Worm (Caenorhabditis elegans) whole organism, L1 larva: ENCODE data around the gene F56H9.8.

Source experiments
- aly-2 ChIP-seq: fragments of 150-350 bp; optimal IDR thresholded peaks from 2 replicates; lab custom pipeline; 2014; ENCODE audit warnings: missing biosample characterization, missing genetic modification characterization
- egl-27 ChIP-seq, 2 experiments: fragments of 150-350 bp in 1 of 2; sonication (generic microtip); optimal IDR thresholded peaks; 3 replicates each; lab custom pipeline; 2017 to 2018; ENCODE audit warnings: missing biosample characterization in 2 of 2, missing genetic modification characterization in 2 of 2, missing genetic modification reagents in 2 of 2
- fkh-10 ChIP-seq: sonication (generic microtip); optimal IDR thresholded peaks from 2 replicates; lab custom pipeline; 2017; ENCODE audit warnings: missing biosample characterization, missing genetic modification reagents, missing genetic modification characterization
- lir-3 ChIP-seq: sonication (generic microtip); optimal IDR thresholded peaks from 2 replicates; lab custom pipeline; 2016; ENCODE audit warnings: mild to moderate bottlenecking, missing genetic modification characterization, moderate library complexity, missing compliant biosample characterization; ENCODE audit not compliant: poor library complexity
- mep-1 ChIP-seq: fragments of 150-350 bp; optimal IDR thresholded peaks from 2 replicates; lab custom pipeline; 2014; ENCODE audit warnings: missing biosample characterization, missing genetic modification characterization
- nhr-76 ChIP-seq: sonication (generic microtip); optimal IDR thresholded peaks from 2 replicates; lab custom pipeline; 2017; ENCODE audit warnings: missing biosample characterization, missing genetic modification characterization
- pqm-1 ChIP-seq: sonication (generic microtip); optimal IDR thresholded peaks from 3 replicates; lab custom pipeline; 2017; ENCODE audit warnings: missing biosample characterization, missing genetic modification characterization
- skn-1 ChIP-seq: fragments of 150-350 bp; optimal IDR thresholded peaks from 2 replicates; lab custom pipeline; 2014; ENCODE audit warnings: missing biosample characterization, missing genetic modification characterization
- snpc-4 ChIP-seq: fragments of 150-350 bp; optimal IDR thresholded peaks from 2 replicates; lab custom pipeline; 2014; ENCODE audit warnings: missing biosample characterization, missing genetic modification characterization
- unc-130 ChIP-seq: fragments of 150-350 bp; optimal IDR thresholded peaks from 2 replicates; lab custom pipeline; 2017; ENCODE audit warnings: missing biosample characterization, missing genetic modification characterization, inconsistent platforms

DNA sequence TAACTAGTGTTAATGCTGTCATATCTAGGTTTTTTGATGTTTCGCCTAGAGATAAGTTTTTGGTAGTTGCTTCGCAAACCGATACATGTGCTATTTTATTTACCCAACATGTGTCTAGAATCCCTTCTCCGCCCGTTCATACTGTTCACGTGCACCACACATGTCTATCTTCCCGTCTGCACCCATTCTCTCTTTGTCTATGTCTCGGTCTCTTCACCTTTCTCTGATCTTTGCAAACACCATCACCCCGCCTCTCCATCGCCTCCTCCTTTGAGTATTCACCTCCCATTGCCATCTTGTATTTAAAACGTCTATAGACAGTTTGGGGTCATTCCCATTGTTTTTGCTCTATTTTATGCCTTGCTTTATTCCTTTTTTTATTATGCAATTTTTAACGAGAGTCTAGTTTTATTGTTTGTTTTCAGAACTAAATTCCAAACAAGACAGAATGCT, 7.3 kb upstream of the F56H9.8 start, which contains the start of gene F56H9.2:
- peak; percentile 72 for TF ChIP-seq mep-1 (tag; lab: Kevin White, UChicago)
- TF ChIP-seq fkh-10 (GFP tag; lab: Kevin White, UChicago): no peak
- no peak for TF ChIP-seq aly-2 (tag; lab: Kevin White, UChicago)
- peak; percentile 94 for TF ChIP-seq unc-130 (tag; lab: Kevin White, UChicago)
- no peak for TF ChIP-seq snpc-4 (tag; lab: Kevin White, UChicago)
- TF ChIP-seq skn-1 (tag; lab: Kevin White, UChicago): peak; percentile 65
- TF ChIP-seq egl-27 (tag; optimal IDR thresholded peaks at IDR 0.05; lab: Kevin White, UChicago): peak; percentile 66 to 72
- peak; percentile 42 for TF ChIP-seq pqm-1 (tag; lab: Kevin White, UChicago)
- TF ChIP-seq lir-3: peak; percentile 46
- no peak for TF ChIP-seq nhr-76
